Fruit fly (Drosophila melanogaster) ovary, adult (tissue): ENCODE measurements around the gene Muc12Ea.

Experiments
- CG17801 ChIP-seq: fragments of 200-800 bp; optimal IDR thresholded peaks from 2 replicates; lab custom pipeline; 2019; ENCODE audit warnings: missing biosample characterization, mild to moderate bottlenecking, missing genetic modification characterization, moderate library complexity; ENCODE audit not compliant: partially characterized antibody

The Muc12Ea gene

DNA sequence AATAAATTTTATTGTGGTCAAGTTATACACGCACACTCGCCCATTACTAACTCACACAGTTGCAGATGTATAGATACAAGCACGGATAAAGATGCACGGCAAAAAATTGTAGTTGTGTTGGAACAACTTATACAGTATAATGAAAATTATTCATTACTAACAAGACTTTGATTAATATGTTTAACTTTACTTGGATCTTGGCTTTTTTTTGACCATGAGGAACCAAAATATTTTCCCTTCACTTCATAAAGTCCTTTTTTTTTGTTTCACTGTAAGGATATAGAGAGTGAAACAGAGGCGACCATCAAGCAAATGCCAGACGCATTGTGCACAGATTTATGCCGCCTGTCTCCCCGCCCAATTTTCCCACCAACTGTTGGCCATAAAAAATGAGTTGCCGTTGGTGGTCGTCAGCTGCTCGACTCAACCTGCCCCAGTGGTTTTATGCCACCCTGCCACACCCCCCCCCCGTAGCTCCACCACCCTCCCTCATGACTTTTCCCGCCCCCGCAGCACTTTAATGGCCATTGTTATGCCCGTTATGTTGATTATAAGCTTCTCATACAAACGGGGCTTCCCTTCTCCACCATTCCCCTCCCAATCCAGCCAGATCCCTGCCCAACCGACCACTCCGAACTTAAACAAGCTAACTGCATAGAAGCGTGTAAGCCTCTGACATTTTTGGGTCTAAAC lies 54.1 kb downstream of the Muc12Ea start:
- no peak for TF ChIP-seq CG17801 (GFP tag; lab: Kevin White, UChicago)

dm6 chrX:14332243-14332642 lies 54.7 kb downstream of the Muc12Ea start:
- no peak for TF ChIP-seq CG17801 (GFP tag; lab: Kevin White, UChicago)
